Worm (Caenorhabditis elegans): ENCODE data around the gene C29F3.3.

Gene C29F3.3

ce11 chrV:15337405-15337804 is 9.8 kb downstream of the C29F3.3 start, which contains the start of gene wrt-7:
Gene wrt-7, minus strand, starts transcription at chrV:15337505.
- no peak for TF ChIP-seq tag-97 (GFP tag; IDR thresholded peaks at IDR 0.05)
- TF ChIP-seq egl-43 (GFP tag; IDR thresholded peaks at IDR 0.05) = no peak
- no peak for TF ChIP-seq dmd-6 (GFP tag; IDR thresholded peaks at IDR 0.05)
- peak in 1 of 2 experiments; percentile 33 for TF ChIP-seq unc-62 (GFP tag; optimal IDR thresholded peaks at IDR 0.05 in 1 of 2)
- no peak for TF ChIP-seq unc-62 (tag; optimal IDR thresholded peaks at IDR 0.05)

- no peak for TF ChIP-seq mxl-3 (GFP tag; optimal IDR thresholded peaks at IDR 0.05)
- TF ChIP-seq fos-1 (tag; optimal IDR thresholded peaks at IDR 0.05) = no peak
- TF ChIP-seq nhr-77 (tag; optimal IDR thresholded peaks at IDR 0.05) = no peak
- no peak for TF ChIP-seq daf-19 (GFP tag; conservative IDR thresholded peaks at IDR 0.05)
- TF ChIP-seq lir-3 (tag; optimal IDR thresholded peaks at IDR 0.05) = no peak
- TF ChIP-seq nhr-6 (tag; optimal IDR thresholded peaks at IDR 0.05) = no peak
- no peak for TF ChIP-seq set-16 (GFP tag; IDR thresholded peaks at IDR 0.05)
- no peak for TF ChIP-seq mdt-29 (GFP tag; IDR thresholded peaks at IDR 0.05)
Observed at ce11 chrV:15332851-15333250, 14.3 kb downstream of the C29F3.3 start, which contains the start of gene srw-113. Gene srw-113, plus strand, starts transcription at chrV:15333151.

- TF ChIP-seq D1046.2 (GFP tag; IDR thresholded peaks at IDR 0.05) = no peak
Observed at ce11 chrV:15330314-15330713, 16.9 kb downstream of the C29F3.3 start, which contains the start of gene srh-295. Gene srh-295, plus strand, starts transcription at chrV:15330614.

- TF ChIP-seq nhr-77 (tag; optimal IDR thresholded peaks at IDR 0.05) (no peak), mes-2 (tag; optimal IDR thresholded peaks at IDR 0.05; ENCODE audit: poor library complexity, severe bottlenecking) (no peak), nhr-25 (tag; optimal IDR thresholded peaks at IDR 0.05; ENCODE audit: borderline replicate concordance, insufficient read depth) (no peak), F37D6.2 (tag; optimal IDR thresholded peaks at IDR 0.05) (no peak), nhr-41 (GFP tag; IDR thresholded peaks at IDR 0.05) (no peak), lsy-2 (tag; optimal IDR thresholded peaks at IDR 0.05) (no peak), daf-19 (GFP tag; conservative IDR thresholded peaks at IDR 0.05) (no peak), ctbp-1 (GFP tag; IDR thresholded peaks at IDR 0.05) (no peak), nhr-28 (tag; optimal IDR thresholded peaks at IDR 0.05) (peak; percentile 0), daf-16 (GFP tag; optimal IDR thresholded peaks at IDR 0.05) (no peak), daf-16 (tag; optimal IDR thresholded peaks at IDR 0.05) (peak; percentile 15), pqm-1 (tag; optimal IDR thresholded peaks at IDR 0.05) (peak; percentile 9), aly-2 (tag; optimal IDR thresholded peaks at IDR 0.05) (no peak), tra-1 (GFP tag; IDR thresholded peaks at IDR 0.05) (no peak), ztf-11 (tag; optimal IDR thresholded peaks at IDR 0.05) (no peak)
Observed at ce11 chrV:15327745-15328447, 19.3 kb downstream of the C29F3.3 start, which contains the start of gene ZK1037.6. Gene ZK1037.6, minus strand, starts transcription at chrV:15327795.

- TF ChIP-seq nhr-28 (tag; optimal IDR thresholded peaks at IDR 0.05) = peak; percentile 73
- TF ChIP-seq hlh-11 (tag; optimal IDR thresholded peaks at IDR 0.05) = peak; percentile 27
- TF ChIP-seq Y105C5A.15 (GFP tag; IDR thresholded peaks at IDR 0.05) = no peak
- TF ChIP-seq nhr-76 (tag; optimal IDR thresholded peaks at IDR 0.05) = no peak
- no peak for TF ChIP-seq nhr-42 (GFP tag; IDR thresholded peaks at IDR 0.05)
- no peak for TF ChIP-seq nhr-48 (tag; optimal IDR thresholded peaks at IDR 0.05)
- no peak for TF ChIP-seq egl-43 (GFP tag; IDR thresholded peaks at IDR 0.05)
- TF ChIP-seq zag-1 (tag; optimal IDR thresholded peaks at IDR 0.05) = no peak
- TF ChIP-seq pqm-1 (tag; optimal IDR thresholded peaks at IDR 0.05) = peak; percentile 74
- peak; percentile 59 for TF ChIP-seq dmd-6 (GFP tag; IDR thresholded peaks at IDR 0.05)
- TF ChIP-seq lin-39 (tag; optimal IDR thresholded peaks at IDR 0.05) = no peak
- TF ChIP-seq dve-1 (tag; optimal IDR thresholded peaks at IDR 0.05; ENCODE audit: insufficient read depth) = peak; percentile 23
- no peak for TF ChIP-seq ces-1 (GFP tag; optimal IDR thresholded peaks at IDR 0.05)
- TF ChIP-seq daf-16 (GFP tag; optimal IDR thresholded peaks at IDR 0.05) = no peak
- TF ChIP-seq daf-16 (tag; optimal IDR thresholded peaks at IDR 0.05) = peak; percentile 44
- TF ChIP-seq nhr-6 (tag; optimal IDR thresholded peaks at IDR 0.05) = peak; percentile 19
Observed at ce11 chrV:15323417-15323816, 23.8 kb downstream of the C29F3.3 start.

All from whole organism, L4 larva.